Worm (Caenorhabditis elegans) whole organism, L2 larva: ENCODE results near the gene fbxa-211.

ENCODE experiments used
- C34F6.9 ChIP-seq: fragments of 150-350 bp; optimal IDR thresholded peaks from 2 replicates; lab custom pipeline; 2014; ENCODE audit warnings: missing biosample characterization, missing genetic modification characterization
- F13H6.1 ChIP-seq: sonication (generic microtip); optimal IDR thresholded peaks from 2 replicates; lab custom pipeline; 2016; ENCODE audit warnings: missing genetic modification characterization, missing compliant biosample characterization
- R02D3.7 ChIP-seq: fragments of 150-350 bp; optimal IDR thresholded peaks from 2 replicates; lab custom pipeline; 2014; ENCODE audit warnings: missing biosample characterization, missing genetic modification characterization
- alr-1 ChIP-seq: fragments of 150-350 bp; optimal IDR thresholded peaks from 2 replicates; lab custom pipeline; 2014; ENCODE audit warnings: missing biosample characterization, missing genetic modification characterization
- ama-1 ChIP-seq: fragments of 150-350 bp; optimal IDR thresholded peaks from 2 replicates; lab custom pipeline; 2018; ENCODE audit warnings: inconsistent platforms
- blmp-1 ChIP-seq: sonication (generic microtip); optimal IDR thresholded peaks from 2 replicates; lab custom pipeline; 2017; ENCODE audit warnings: missing genetic modification characterization, mild to moderate bottlenecking, missing compliant biosample characterization, antibody characterized with exemption, moderate library complexity; ENCODE audit not compliant: insufficient read depth
- ceh-16 ChIP-seq: fragments of 150-350 bp; optimal IDR thresholded peaks from 2 replicates; lab custom pipeline; 2014; ENCODE audit warnings: missing biosample characterization, missing genetic modification characterization
- ceh-82 ChIP-seq: fragments of 150-350 bp; optimal IDR thresholded peaks from 2 replicates; lab custom pipeline; 2014; ENCODE audit warnings: missing biosample characterization, missing genetic modification characterization
- crh-2 ChIP-seq: sonication (generic microtip); optimal IDR thresholded peaks from 2 replicates; lab custom pipeline; 2017; ENCODE audit warnings: missing biosample characterization, missing genetic modification characterization
- egl-27 ChIP-seq: sonication (generic microtip); optimal IDR thresholded peaks from 3 replicates; lab custom pipeline; 2017; ENCODE audit warnings: missing biosample characterization, missing genetic modification reagents, missing genetic modification characterization
- elt-1 ChIP-seq: fragments of 150-350 bp; optimal IDR thresholded peaks from 2 replicates; lab custom pipeline; 2014; ENCODE audit warnings: missing biosample characterization, missing genetic modification characterization
- elt-3 ChIP-seq: sonication (generic microtip); optimal IDR thresholded peaks from 2 replicates; lab custom pipeline; 2017; ENCODE audit warnings: missing biosample characterization, missing genetic modification characterization
- fos-1 ChIP-seq: fragments of 150-350 bp; optimal IDR thresholded peaks from 2 replicates; lab custom pipeline; 2014; ENCODE audit warnings: missing biosample characterization, missing genetic modification characterization
- gmeb-1 ChIP-seq: fragments of 150-350 bp; optimal IDR thresholded peaks from 2 replicates; lab custom pipeline; 2014; ENCODE audit warnings: missing biosample characterization, missing genetic modification characterization
- lin-11 ChIP-seq: fragments of 150-350 bp; sonication (generic microtip); optimal IDR thresholded peaks from 2 replicates; lab custom pipeline; 2014; ENCODE audit warnings: missing biosample characterization, missing genetic modification characterization, inconsistent platforms, mixed read lengths
- lin-13 ChIP-seq: fragments of 150-350 bp; optimal IDR thresholded peaks from 2 replicates; lab custom pipeline; 2014; ENCODE audit warnings: missing biosample characterization, missing genetic modification reagents, missing genetic modification characterization
- lin-39 ChIP-seq: fragments of 150-350 bp; optimal IDR thresholded peaks from 2 replicates; lab custom pipeline; 2014; ENCODE audit warnings: missing biosample characterization, missing genetic modification reagents, missing genetic modification characterization
- lsy-2 ChIP-seq, 2 experiments: fragments of 150-350 bp in 1 of 2; sonication (generic microtip) in 1 of 2; optimal IDR thresholded peaks; 2 replicates each; lab custom pipeline; 2014 to 2017; ENCODE audit warnings: missing biosample characterization in 2 of 2, missing genetic modification characterization in 2 of 2
- mab-5 ChIP-seq: fragments of 150-350 bp; optimal IDR thresholded peaks from 2 replicates; lab custom pipeline; 2014; ENCODE audit warnings: missing biosample characterization, missing genetic modification characterization
- mdl-1 ChIP-seq, 2 experiments: fragments of 150-350 bp in 1 of 2; sonication (generic microtip) in 1 of 2; optimal IDR thresholded peaks; 2 replicates each; lab custom pipeline; 2017; ENCODE audit warnings: missing biosample characterization in 2 of 2, missing genetic modification characterization in 2 of 2
- nhr-10 ChIP-seq: sonication (generic microtip); optimal IDR thresholded peaks from 2 replicates; lab custom pipeline; 2017; ENCODE audit warnings: missing biosample characterization, missing genetic modification characterization
- nhr-11 ChIP-seq: fragments of 150-350 bp; optimal IDR thresholded peaks from 2 replicates; lab custom pipeline; 2014; ENCODE audit warnings: missing biosample characterization, missing genetic modification characterization
- nhr-129 ChIP-seq: fragments of 150-350 bp; optimal IDR thresholded peaks from 2 replicates; lab custom pipeline; 2014; ENCODE audit warnings: missing biosample characterization, missing genetic modification characterization
- nhr-21 ChIP-seq: fragments of 150-350 bp; optimal IDR thresholded peaks from 2 replicates; lab custom pipeline; 2014; ENCODE audit warnings: missing biosample characterization, missing genetic modification characterization
- nhr-237 ChIP-seq: fragments of 150-350 bp; optimal IDR thresholded peaks from 2 replicates; lab custom pipeline; 2014; ENCODE audit warnings: missing biosample characterization, missing genetic modification characterization
- nhr-6 ChIP-seq: fragments of 150-350 bp; optimal IDR thresholded peaks from 2 replicates; lab custom pipeline; 2014; ENCODE audit warnings: missing biosample characterization, missing genetic modification characterization
- peb-1 ChIP-seq: fragments of 150-350 bp; optimal IDR thresholded peaks from 2 replicates; lab custom pipeline; 2014; ENCODE audit warnings: missing biosample characterization, missing genetic modification characterization
- sem-4 ChIP-seq: fragments of 150-350 bp; optimal IDR thresholded peaks from 2 replicates; lab custom pipeline; 2014; ENCODE audit warnings: missing biosample characterization, missing genetic modification reagents, missing genetic modification characterization
- skn-1 ChIP-seq: sonication (generic microtip); optimal IDR thresholded peaks from 2 replicates; lab custom pipeline; 2017; ENCODE audit warnings: missing biosample characterization, missing genetic modification characterization
- sma-3 ChIP-seq: sonication (generic microtip); optimal IDR thresholded peaks from 2 replicates; lab custom pipeline; 2016; ENCODE audit warnings: missing genetic modification reagents, missing genetic modification characterization, missing compliant biosample characterization
- sma-9 ChIP-seq, 2 experiments: fragments of 150-350 bp in 1 of 2; sonication (generic microtip) in 1 of 2; optimal IDR thresholded peaks; 2 replicates each; lab custom pipeline; 2014 to 2016; ENCODE audit warnings: missing genetic modification characterization in 2 of 2, mild to moderate bottlenecking in 1 of 2, missing biosample characterization in 1 of 2, missing compliant biosample characterization in 1 of 2, missing genetic modification reagents in 1 of 2, moderate library complexity in 1 of 2
- snpc-4 ChIP-seq: fragments of 150-350 bp; optimal IDR thresholded peaks from 2 replicates; lab custom pipeline; 2014; ENCODE audit warnings: missing biosample characterization, missing genetic modification characterization
- unc-39 ChIP-seq: fragments of 150-350 bp; optimal IDR thresholded peaks from 2 replicates; lab custom pipeline; 2014; ENCODE audit warnings: missing biosample characterization, missing genetic modification characterization
- unc-55 ChIP-seq: fragments of 150-350 bp; sonication (generic microtip); optimal IDR thresholded peaks from 3 replicates; lab custom pipeline; 2014; ENCODE audit warnings: missing biosample characterization, missing genetic modification reagents, missing genetic modification characterization
- unc-62 ChIP-seq: fragments of 150-350 bp; optimal IDR thresholded peaks from 2 replicates; lab custom pipeline; 2014; ENCODE audit warnings: missing biosample characterization, missing genetic modification reagents, missing genetic modification characterization
- zag-1 ChIP-seq: fragments of 150-350 bp; optimal IDR thresholded peaks from 2 replicates; lab custom pipeline; 2014; ENCODE audit warnings: missing biosample characterization, missing genetic modification characterization
- ztf-1 ChIP-seq: fragments of 200-800 bp; sonication (Bioruptor generic); conservative IDR thresholded peaks from 2 replicates; pipeline ENCODE4 v1.3.6; 2022; ENCODE audit warnings: missing genetic modification characterization, missing compliant biosample characterization

fbxa-211 gene

ce11 chrV:18127192-18127591 lies at the start of gene fbxa-211:
Gene fbxa-211, plus strand, starts transcription at chrV:18127519.
- TF ChIP-seq lin-39 (tag; lab: Kevin White, UChicago): no peak
- TF ChIP-seq lin-13 (GFP tag; lab: Kevin White, UChicago): no peak
- TF ChIP-seq nhr-21 (tag; lab: Kevin White, UChicago): no peak
- no peak for TF ChIP-seq skn-1
- no peak for TF ChIP-seq nhr-237 (tag; lab: Kevin White, UChicago)
- TF ChIP-seq sma-9 (GFP tag; optimal IDR thresholded peaks at IDR 0.05; lab: Kevin White, UChicago): no peak
- no peak for TF ChIP-seq sma-9 (tag; optimal IDR thresholded peaks at IDR 0.05; lab: Kevin White, UChicago)
- TF ChIP-seq nhr-11 (tag; lab: Kevin White, UChicago): no peak
- TF ChIP-seq snpc-4 (tag; lab: Kevin White, UChicago): no peak
- TF ChIP-seq unc-55: no peak
- TF ChIP-seq alr-1 (tag; lab: Kevin White, UChicago): no peak
- no peak for TF ChIP-seq egl-27 (tag; lab: Kevin White, UChicago)
- TF ChIP-seq sem-4 (tag; lab: Kevin White, UChicago): no peak
- no peak for TF ChIP-seq peb-1 (tag; lab: Kevin White, UChicago)
- no peak for TF ChIP-seq nhr-6 (tag; lab: Kevin White, UChicago)
- no peak for TF ChIP-seq nhr-10
- TF ChIP-seq sma-3 (GFP tag; lab: Kevin White, UChicago): no peak
- no peak for TF ChIP-seq unc-62
- no peak for TF ChIP-seq elt-1 (tag; lab: Kevin White, UChicago)
- TF ChIP-seq zag-1 (tag; lab: Kevin White, UChicago): no peak
- TF ChIP-seq blmp-1: no peak

ce11 chrV:18079163-18079562 lies 48.2 kb upstream of the fbxa-211 start:
- TF ChIP-seq R02D3.7 (tag; lab: Kevin White, UChicago): no peak
- TF ChIP-seq crh-2: peak; percentile 85
- peak; percentile 84 for TF ChIP-seq F13H6.1 (tag; lab: Kevin White, UChicago)
- TF ChIP-seq lin-11: peak; percentile 58
- peak; percentile 96 for TF ChIP-seq C34F6.9 (tag; lab: Kevin White, UChicago)
- peak; percentile 63 for TF ChIP-seq zag-1 (tag; lab: Kevin White, UChicago)
- peak; percentile 87 for TF ChIP-seq sma-9 (GFP tag; optimal IDR thresholded peaks at IDR 0.05; lab: Kevin White, UChicago)
- TF ChIP-seq sma-9 (tag; optimal IDR thresholded peaks at IDR 0.05; lab: Kevin White, UChicago): no peak
- no peak for TF ChIP-seq elt-3 (tag; lab: Kevin White, UChicago)
- peak; percentile 91 for TF ChIP-seq mab-5
- no peak for TF ChIP-seq skn-1
- peak; percentile 95 for TF ChIP-seq fos-1 (tag; lab: Kevin White, UChicago)
- peak; percentile 18 for TF ChIP-seq nhr-10
- peak; percentile 83 for TF ChIP-seq nhr-6 (tag; lab: Kevin White, UChicago)
- peak; percentile 73 for TF ChIP-seq snpc-4 (tag; lab: Kevin White, UChicago)
- TF ChIP-seq unc-62: peak; percentile 27
- peak; percentile 6 for TF ChIP-seq blmp-1
- no peak for TF ChIP-seq ztf-1
- TF ChIP-seq lin-13 (GFP tag; lab: Kevin White, UChicago): peak; percentile 79
- peak in 1 of 2 experiments; percentile 35 for TF ChIP-seq mdl-1 (tag; optimal IDR thresholded peaks at IDR 0.05; lab: Kevin White, UChicago)
- TF ChIP-seq ceh-82 (tag; lab: Kevin White, UChicago): peak; percentile 48
- TF ChIP-seq alr-1 (tag; lab: Kevin White, UChicago): no peak
- TF ChIP-seq sem-4 (tag; lab: Kevin White, UChicago): peak; percentile 57
- no peak for TF ChIP-seq unc-39 (tag; lab: Kevin White, UChicago)
- peak; percentile 77 for TF ChIP-seq egl-27 (tag; lab: Kevin White, UChicago)
- no peak for TF ChIP-seq ceh-16 (tag; lab: Kevin White, UChicago)
- peak; percentile 66 to 90 for TF ChIP-seq lsy-2 (tag; optimal IDR thresholded peaks at IDR 0.05; lab: Kevin White, UChicago)
- peak; percentile 82 for TF ChIP-seq nhr-129 (tag; lab: Kevin White, UChicago)
- TF ChIP-seq ama-1 (lab: Kevin White, UChicago): peak; percentile 30
- peak; percentile 74 for TF ChIP-seq gmeb-1 (tag; lab: Kevin White, UChicago)
- TF ChIP-seq nhr-21 (tag; lab: Kevin White, UChicago): peak; percentile 37
- peak; percentile 6 for TF ChIP-seq sma-3 (GFP tag; lab: Kevin White, UChicago)
- peak; percentile 77 for TF ChIP-seq unc-55
- TF ChIP-seq, all 48 proteins: peak for 25

- no peak for TF ChIP-seq mab-5
- no peak for TF ChIP-seq nhr-21 (tag; lab: Kevin White, UChicago)
- no peak for TF ChIP-seq F13H6.1 (tag; lab: Kevin White, UChicago)
- TF ChIP-seq R02D3.7 (tag; lab: Kevin White, UChicago): no peak
- TF ChIP-seq unc-55: no peak
These were observed 45.5 kb upstream of the fbxa-211 start, which contains the start of gene nova-1 for ce11 chrV:18081857-18082256. Gene nova-1, minus strand, starts transcription at chrV:18081957.
